Worm (Caenorhabditis elegans) whole organism, mixed stage, embryonic: ENCODE data around the gene cnc-9.

Experiments used
- M03D4.4 ChIP-seq: sonication (generic microtip); optimal IDR thresholded peaks from 2 replicates; lab custom pipeline; 2017; ENCODE audit warnings: mild to moderate bottlenecking, missing genetic modification characterization, missing compliant biosample characterization
- bed-3 ChIP-seq: fragments of 200-800 bp; sonication (Bioruptor generic); optimal IDR thresholded peaks from 3 replicates; lab custom pipeline; 2018; ENCODE audit warnings: mild to moderate bottlenecking, missing genetic modification characterization, moderate library complexity, missing compliant biosample characterization
- blmp-1 ChIP-seq: fragments of 150-350 bp; optimal IDR thresholded peaks from 2 replicates; lab custom pipeline; 2014; ENCODE audit warnings: missing biosample characterization, missing genetic modification characterization
- ceh-39 ChIP-seq: fragments of 150-350 bp; optimal IDR thresholded peaks from 2 replicates; lab custom pipeline; 2014; ENCODE audit warnings: missing biosample characterization, missing genetic modification characterization
- ceh-43 ChIP-seq: fragments of 200-800 bp; sonication (Bioruptor generic); optimal IDR thresholded peaks from 2 replicates; lab custom pipeline; 2018; ENCODE audit warnings: mild to moderate bottlenecking, missing genetic modification characterization, moderate library complexity, missing compliant biosample characterization
- ceh-83 ChIP-seq: fragments of 200-800 bp; sonication (Bioruptor generic); optimal IDR thresholded peaks from 2 replicates; lab custom pipeline; 2018; ENCODE audit warnings: mild to moderate bottlenecking, missing genetic modification characterization, missing compliant biosample characterization
- ces-1 ChIP-seq: fragments of 150-350 bp; optimal IDR thresholded peaks from 2 replicates; lab custom pipeline; 2014; ENCODE audit warnings: missing biosample characterization, missing genetic modification reagents, missing genetic modification characterization
- cnd-1 ChIP-seq: fragments of 200-800 bp; sonication (Bioruptor generic); optimal IDR thresholded peaks from 2 replicates; lab custom pipeline; 2018; ENCODE audit warnings: mild to moderate bottlenecking, missing genetic modification characterization, missing compliant biosample characterization
- drap-1 ChIP-seq: fragments of 200-800 bp; sonication (Bioruptor generic); optimal IDR thresholded peaks from 3 replicates; lab custom pipeline; 2018; ENCODE audit warnings: mild to moderate bottlenecking, missing genetic modification characterization, missing compliant biosample characterization
- elt-1 ChIP-seq: sonication (generic microtip); optimal IDR thresholded peaks from 2 replicates; lab custom pipeline; 2017; ENCODE audit warnings: missing genetic modification characterization, mild to moderate bottlenecking, missing compliant biosample characterization, antibody characterized with exemption, moderate library complexity, borderline replicate concordance; ENCODE audit not compliant: insufficient read depth
- elt-3 ChIP-seq: fragments of 150-350 bp; optimal IDR thresholded peaks from 2 replicates; lab custom pipeline; 2014; ENCODE audit warnings: missing biosample characterization, missing genetic modification characterization
- flh-1 ChIP-seq: fragments of 200-800 bp; sonication (Bioruptor generic); optimal IDR thresholded peaks from 2 replicates; lab custom pipeline; 2018; ENCODE audit warnings: mild to moderate bottlenecking, missing genetic modification characterization, moderate library complexity, missing compliant biosample characterization
- ham-2 ChIP-seq: fragments of 200-800 bp; sonication (Bioruptor generic); optimal IDR thresholded peaks from 2 replicates; lab custom pipeline; 2018; ENCODE audit warnings: mild to moderate bottlenecking, missing genetic modification characterization, missing compliant biosample characterization
- hlh-1 ChIP-seq: fragments of 150-350 bp; optimal IDR thresholded peaks from 2 replicates; lab custom pipeline; 2014; ENCODE audit warnings: missing biosample characterization, missing genetic modification reagents, missing genetic modification characterization
- lin-13 ChIP-seq: fragments of 150-350 bp; optimal IDR thresholded peaks from 2 replicates; lab custom pipeline; 2014; ENCODE audit warnings: missing biosample characterization, missing genetic modification characterization
- lin-32 ChIP-seq: fragments of 200-800 bp; sonication (Bioruptor generic); optimal IDR thresholded peaks from 2 replicates; lab custom pipeline; 2018; ENCODE audit warnings: mild to moderate bottlenecking, missing genetic modification characterization, missing compliant biosample characterization
- lsy-2 ChIP-seq: fragments of 150-350 bp; optimal IDR thresholded peaks from 2 replicates; lab custom pipeline; 2014; ENCODE audit warnings: missing biosample characterization, missing genetic modification characterization
- mab-5 ChIP-seq: fragments of 150-350 bp; optimal IDR thresholded peaks from 2 replicates; lab custom pipeline; 2014; ENCODE audit warnings: missing biosample characterization, missing genetic modification characterization
- mls-2 ChIP-seq: sonication (generic microtip); optimal IDR thresholded peaks from 2 replicates; lab custom pipeline; 2016; ENCODE audit warnings: mild to moderate bottlenecking, missing genetic modification characterization, moderate library complexity, missing compliant biosample characterization
- nhr-12 ChIP-seq: fragments of 150-350 bp; optimal IDR thresholded peaks from 2 replicates; lab custom pipeline; 2014; ENCODE audit warnings: missing biosample characterization, missing genetic modification characterization
- nhr-2 ChIP-seq: fragments of 150-350 bp; optimal IDR thresholded peaks from 2 replicates; lab custom pipeline; 2014; ENCODE audit warnings: missing biosample characterization, missing genetic modification characterization
- nhr-237 ChIP-seq: fragments of 150-350 bp; optimal IDR thresholded peaks from 2 replicates; lab custom pipeline; 2014; ENCODE audit warnings: missing biosample characterization, missing genetic modification characterization
- nhr-28 ChIP-seq: fragments of 150-350 bp; optimal IDR thresholded peaks from 2 replicates; lab custom pipeline; 2014; ENCODE audit warnings: missing biosample characterization, missing genetic modification characterization
- nhr-76 ChIP-seq: sonication (generic microtip); optimal IDR thresholded peaks from 2 replicates; lab custom pipeline; 2017; ENCODE audit warnings: missing biosample characterization, missing genetic modification characterization
- pha-4 ChIP-seq: fragments of 150-350 bp; optimal IDR thresholded peaks from 2 replicates; lab custom pipeline; 2018; ENCODE audit warnings: missing biosample characterization, missing genetic modification reagents, missing genetic modification characterization
- sem-2 ChIP-seq: fragments of 200-800 bp; sonication (Bioruptor generic); optimal IDR thresholded peaks from 2 replicates; lab custom pipeline; 2018; ENCODE audit warnings: mild to moderate bottlenecking, missing genetic modification characterization, missing compliant biosample characterization
- snpc-4 ChIP-seq: fragments of 150-350 bp; optimal IDR thresholded peaks from 2 replicates; lab custom pipeline; 2014; ENCODE audit warnings: missing biosample characterization, missing genetic modification characterization
- tbx-8 ChIP-seq: fragments of 200-800 bp; sonication (Bioruptor generic); optimal IDR thresholded peaks from 2 replicates; lab custom pipeline; 2018; ENCODE audit warnings: mild to moderate bottlenecking, missing genetic modification characterization, moderate library complexity, missing compliant biosample characterization
- unc-120 ChIP-seq: sonication (generic microtip); optimal IDR thresholded peaks from 2 replicates; lab custom pipeline; 2017; ENCODE audit warnings: missing genetic modification characterization, missing compliant biosample characterization; ENCODE audit not compliant: poor library complexity, severe bottlenecking
- unc-39 ChIP-seq: fragments of 150-350 bp; optimal IDR thresholded peaks from 2 replicates; lab custom pipeline; 2014; ENCODE audit warnings: missing biosample characterization, missing genetic modification characterization
- unc-62 ChIP-seq: fragments of 150-350 bp; optimal IDR thresholded peaks from 2 replicates; lab custom pipeline; 2014; ENCODE audit warnings: missing biosample characterization, missing genetic modification reagents, missing genetic modification characterization
- zip-8 ChIP-seq: fragments of 150-350 bp; optimal IDR thresholded peaks from 2 replicates; lab custom pipeline; 2014; ENCODE audit warnings: missing biosample characterization, missing genetic modification characterization
- ztf-11 ChIP-seq: fragments of 150-350 bp; optimal IDR thresholded peaks from 2 replicates; lab custom pipeline; 2014; ENCODE audit warnings: missing biosample characterization, missing genetic modification characterization

cnc-9 gene

DNA sequence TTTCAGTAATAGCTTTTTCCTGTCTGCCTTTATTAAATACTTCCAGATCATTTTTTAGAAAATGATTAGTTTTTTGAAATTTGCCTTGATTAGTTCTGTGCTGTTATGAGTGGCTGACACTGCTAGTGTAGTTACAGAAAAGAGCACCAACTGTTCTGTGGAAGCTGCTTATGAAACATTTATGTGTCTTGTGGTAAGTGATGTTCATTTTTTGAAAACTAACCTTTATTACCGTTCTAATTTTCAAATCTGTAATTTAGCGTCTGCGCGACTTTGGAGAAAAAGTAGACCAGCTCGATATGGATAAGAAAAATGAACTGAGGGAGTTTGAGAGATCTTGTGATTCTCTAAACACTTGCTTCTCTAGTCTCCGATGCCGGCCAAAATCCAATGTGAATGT, 30.4 kb downstream of the cnc-9 start, which contains the start of gene srj-14:
Gene srj-14 (plus strand): TSS at position 131 of the 400 bp plus-strand sequence.
- TF ChIP-seq lsy-2 (tag; lab: Kevin White, UChicago): no peak
- TF ChIP-seq nhr-237 (tag; lab: Kevin White, UChicago): no peak
- TF ChIP-seq elt-3: no peak
- TF ChIP-seq hlh-1 (tag; lab: Kevin White, UChicago): no peak
- TF ChIP-seq ceh-39: no peak
- TF ChIP-seq ztf-11 (tag; lab: Kevin White, UChicago): no peak
- TF ChIP-seq pha-4 (tag; lab: Kevin White, UChicago): no peak
- TF ChIP-seq cnd-1: no peak
- no peak for TF ChIP-seq sem-2 (GFP tag; lab: Kevin White, UChicago)

DNA sequence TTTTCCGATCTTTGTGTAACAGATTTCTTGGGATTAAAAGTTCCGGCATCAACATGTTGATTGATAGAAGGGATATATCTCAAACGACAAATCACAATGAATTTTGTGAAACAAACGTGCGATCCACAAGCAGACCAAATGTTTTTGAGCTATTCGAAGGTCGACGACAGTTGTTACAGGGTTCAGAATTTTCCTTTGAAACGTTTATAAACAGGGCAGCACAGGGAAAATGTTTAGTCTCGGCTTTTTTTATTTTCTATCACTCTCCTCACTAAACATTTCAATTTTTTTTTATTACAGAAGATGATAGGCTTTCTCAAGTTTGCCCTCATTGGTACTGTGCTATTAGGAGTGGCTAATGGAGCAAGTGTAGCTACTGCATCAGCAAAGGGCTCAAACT, 35.0 kb downstream of the cnc-9 start, which contains the start of gene exc-13:
Gene exc-13 (plus strand): TSS at position 301 of the 400 bp plus-strand sequence.
- no peak for TF ChIP-seq nhr-12 (tag; lab: Kevin White, UChicago)
- no peak for TF ChIP-seq flh-1
- TF ChIP-seq ceh-39: no peak
- no peak for TF ChIP-seq bed-3 (GFP tag; lab: Kevin White, UChicago)
- TF ChIP-seq elt-3: no peak
- TF ChIP-seq zip-8 (tag; lab: Kevin White, UChicago): no peak
- no peak for TF ChIP-seq ham-2 (GFP tag; lab: Kevin White, UChicago)
- no peak for TF ChIP-seq drap-1
- no peak for TF ChIP-seq nhr-76 (tag; lab: Kevin White, UChicago)
- no peak for TF ChIP-seq elt-1 (tag; lab: Kevin White, UChicago)
- no peak for TF ChIP-seq nhr-2 (tag; lab: Kevin White, UChicago)
- no peak for TF ChIP-seq ces-1 (GFP tag; lab: Kevin White, UChicago)
- no peak for TF ChIP-seq ceh-83 (GFP tag; lab: Kevin White, UChicago)
- TF ChIP-seq snpc-4 (tag; lab: Kevin White, UChicago): no peak
- no peak for TF ChIP-seq sem-2 (GFP tag; lab: Kevin White, UChicago)

DNA sequence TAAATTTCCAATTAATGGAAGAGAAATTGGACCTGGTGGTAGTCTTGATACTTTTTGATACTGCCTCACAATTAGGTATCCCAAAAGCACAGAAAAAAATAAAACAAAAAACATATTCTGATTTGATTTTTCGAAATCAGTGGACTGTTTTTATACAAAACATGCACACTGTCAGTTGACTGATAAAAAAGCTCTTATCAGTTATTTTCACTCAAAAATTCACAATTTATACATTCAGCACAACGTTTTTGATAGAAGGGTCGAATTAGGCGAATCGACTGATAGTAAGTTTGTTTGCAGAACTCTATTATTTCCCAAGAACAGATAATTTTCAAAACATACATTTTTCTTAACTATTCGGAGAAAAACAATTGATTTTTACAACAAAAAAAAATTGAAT, 35.9 kb downstream of the cnc-9 start, which contains the start of gene cyp-35A2:
Gene cyp-35A2 (minus strand): TSS at position 124 of the 400 bp plus-strand sequence.
- no peak for TF ChIP-seq unc-62 (GFP tag; lab: Kevin White, UChicago)
- TF ChIP-seq M03D4.4 (tag; lab: Kevin White, UChicago): no peak
- TF ChIP-seq cnd-1: no peak
- TF ChIP-seq unc-39 (tag; lab: Kevin White, UChicago): no peak
- TF ChIP-seq nhr-12 (tag; lab: Kevin White, UChicago): no peak
- TF ChIP-seq nhr-237 (tag; lab: Kevin White, UChicago): no peak
- no peak for TF ChIP-seq tbx-8
- TF ChIP-seq nhr-28 (tag; lab: Kevin White, UChicago): no peak
- TF ChIP-seq ceh-43 (GFP tag; lab: Kevin White, UChicago): no peak
- no peak for TF ChIP-seq ces-1 (GFP tag; lab: Kevin White, UChicago)

DNA sequence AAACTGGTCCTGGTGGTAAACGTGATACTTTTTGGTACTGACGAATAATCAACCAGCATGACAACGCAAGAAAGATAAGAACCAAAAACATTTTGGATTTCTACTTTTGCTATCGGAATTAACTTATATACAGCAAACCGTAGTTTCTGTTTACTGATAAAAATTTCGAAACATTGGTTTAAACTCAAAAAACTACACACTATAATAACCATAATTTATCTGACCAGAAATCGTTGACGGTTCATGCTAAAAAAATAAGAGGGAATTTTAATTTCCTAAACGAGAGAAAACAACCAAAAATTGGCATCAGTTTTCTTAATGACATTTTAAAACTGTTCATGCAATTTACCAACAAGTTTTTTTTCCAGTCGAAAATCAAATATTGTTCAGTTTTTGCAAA, 38.3 kb downstream of the cnc-9 start, which contains the start of gene cyp-35A1:
Gene cyp-35A1 (minus strand): TSS at position 101 of the 400 bp plus-strand sequence.
- TF ChIP-seq mls-2: no peak
- no peak for TF ChIP-seq elt-1 (tag; lab: Kevin White, UChicago)
- no peak for TF ChIP-seq unc-39 (tag; lab: Kevin White, UChicago)
- TF ChIP-seq blmp-1 (tag; lab: Kevin White, UChicago): no peak
- no peak for TF ChIP-seq drap-1
- TF ChIP-seq unc-62 (GFP tag; lab: Kevin White, UChicago): no peak
- TF ChIP-seq lin-13 (tag; lab: Kevin White, UChicago): no peak
- no peak for TF ChIP-seq sem-2 (GFP tag; lab: Kevin White, UChicago)
- no peak for TF ChIP-seq ceh-39
- TF ChIP-seq hlh-1 (tag; lab: Kevin White, UChicago): no peak
- no peak for TF ChIP-seq lin-32 (GFP tag; lab: Kevin White, UChicago)
- TF ChIP-seq cnd-1: no peak
- no peak for TF ChIP-seq mab-5 (tag; lab: Kevin White, UChicago)
- TF ChIP-seq bed-3 (GFP tag; lab: Kevin White, UChicago): no peak

DNA sequence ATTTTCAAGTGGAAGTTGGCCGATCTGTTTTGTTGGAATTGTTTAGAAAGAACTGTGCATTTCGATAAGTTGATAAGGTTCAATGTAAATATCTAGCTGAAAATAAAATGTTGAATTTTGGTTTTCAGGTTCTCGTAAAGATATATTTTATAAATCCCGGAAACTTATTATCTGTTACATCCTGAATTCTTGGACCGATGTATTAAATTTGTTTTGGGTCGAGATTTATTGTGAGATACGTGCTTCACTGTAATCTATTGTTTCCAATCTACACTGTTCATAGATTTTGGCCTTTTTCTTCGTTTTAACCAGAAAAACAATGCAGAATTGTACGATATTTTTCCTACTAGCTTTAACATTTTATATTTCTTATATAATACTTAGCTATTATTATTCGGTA, 42.9 kb downstream of the cnc-9 start, which contains the start of gene C03G6.6:
Gene C03G6.6 (plus strand): TSS at position 301 of the 400 bp plus-strand sequence.
- TF ChIP-seq blmp-1 (tag; lab: Kevin White, UChicago) (no peak), nhr-12 (tag; lab: Kevin White, UChicago) (no peak), mls-2 (no peak), ceh-39 (no peak), pha-4 (tag; lab: Kevin White, UChicago) (no peak), mab-5 (tag; lab: Kevin White, UChicago) (no peak), ceh-83 (GFP tag; lab: Kevin White, UChicago) (no peak), lsy-2 (tag; lab: Kevin White, UChicago) (no peak), zip-8 (tag; lab: Kevin White, UChicago) (no peak), snpc-4 (tag; lab: Kevin White, UChicago) (no peak), unc-120 (tag; lab: Kevin White, UChicago) (no peak), elt-1 (tag; lab: Kevin White, UChicago) (no peak), drap-1 (no peak), ceh-43 (GFP tag; lab: Kevin White, UChicago) (no peak), elt-3 (no peak), nhr-28 (tag; lab: Kevin White, UChicago) (no peak), ham-2 (GFP tag; lab: Kevin White, UChicago) (no peak)
